Worm (Caenorhabditis elegans) whole organism, L2 larva: ENCODE measurements around the gene srj-39.

Source experiments
- ZK546.5 ChIP-seq: sonication (generic microtip); optimal IDR thresholded peaks from 2 replicates; lab custom pipeline; 2017; ENCODE audit warnings: missing biosample characterization, missing genetic modification characterization
- ama-1 ChIP-seq: fragments of 150-350 bp; optimal IDR thresholded peaks from 2 replicates; lab custom pipeline; 2018; ENCODE audit warnings: inconsistent platforms
- blmp-1 ChIP-seq: sonication (generic microtip); optimal IDR thresholded peaks from 2 replicates; lab custom pipeline; 2017; ENCODE audit warnings: missing genetic modification characterization, mild to moderate bottlenecking, missing compliant biosample characterization, antibody characterized with exemption, moderate library complexity; ENCODE audit not compliant: insufficient read depth
- unc-55 ChIP-seq: fragments of 150-350 bp; sonication (generic microtip); optimal IDR thresholded peaks from 3 replicates; lab custom pipeline; 2014; ENCODE audit warnings: missing biosample characterization, missing genetic modification reagents, missing genetic modification characterization
- zag-1 ChIP-seq: fragments of 150-350 bp; optimal IDR thresholded peaks from 2 replicates; lab custom pipeline; 2014; ENCODE audit warnings: missing biosample characterization, missing genetic modification characterization

DNA sequence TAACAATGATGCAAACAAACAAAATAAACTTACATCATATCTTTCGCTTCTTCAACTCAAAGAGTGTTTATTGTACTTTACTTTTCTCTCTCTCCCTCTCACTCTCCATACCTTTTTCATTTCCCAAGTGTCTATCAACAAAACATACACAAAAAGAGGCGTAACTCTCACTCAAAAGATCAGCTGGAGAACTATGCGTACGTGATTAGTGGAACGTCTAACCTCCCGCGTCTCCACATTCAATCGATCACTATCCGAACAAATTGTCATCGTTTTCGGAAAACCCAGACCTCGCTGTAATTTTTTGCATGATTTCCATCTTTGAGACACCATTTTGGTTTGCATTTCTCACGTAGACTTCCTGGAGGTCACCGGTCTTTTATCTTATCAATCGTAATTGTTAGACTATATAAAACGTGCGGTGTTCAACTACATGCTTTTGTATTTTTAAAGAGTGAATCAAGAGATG is 27.1 kb downstream of the srj-39 start, which contains the start of gene nhr-57:
- TF ChIP-seq blmp-1 (tag; lab: Kevin White, UChicago) (peak; percentile 72), zag-1 (tag; lab: Kevin White, UChicago) (no peak), ama-1 (lab: Kevin White, UChicago) (no peak), unc-55 (GFP tag; lab: Kevin White, UChicago) (peak; percentile 19), ZK546.5 (tag; lab: Kevin White, UChicago) (no peak)
